Worm (Caenorhabditis elegans) whole organism, mixed stage, embryonic: ENCODE results near the gene cht-4.

Source experiments
- M03D4.4 ChIP-seq: sonication (generic microtip); optimal IDR thresholded peaks from 2 replicates; lab custom pipeline; 2017; ENCODE audit warnings: mild to moderate bottlenecking, missing genetic modification characterization, missing compliant biosample characterization
- bed-3 ChIP-seq: fragments of 200-800 bp; sonication (Bioruptor generic); optimal IDR thresholded peaks from 3 replicates; lab custom pipeline; 2018; ENCODE audit warnings: mild to moderate bottlenecking, missing genetic modification characterization, moderate library complexity, missing compliant biosample characterization
- blmp-1 ChIP-seq: fragments of 150-350 bp; optimal IDR thresholded peaks from 2 replicates; lab custom pipeline; 2014; ENCODE audit warnings: missing biosample characterization, missing genetic modification characterization
- ceh-39 ChIP-seq: fragments of 150-350 bp; optimal IDR thresholded peaks from 2 replicates; lab custom pipeline; 2014; ENCODE audit warnings: missing biosample characterization, missing genetic modification characterization
- ceh-43 ChIP-seq: fragments of 200-800 bp; sonication (Bioruptor generic); optimal IDR thresholded peaks from 2 replicates; lab custom pipeline; 2018; ENCODE audit warnings: mild to moderate bottlenecking, missing genetic modification characterization, moderate library complexity, missing compliant biosample characterization
- ceh-83 ChIP-seq: fragments of 200-800 bp; sonication (Bioruptor generic); optimal IDR thresholded peaks from 2 replicates; lab custom pipeline; 2018; ENCODE audit warnings: mild to moderate bottlenecking, missing genetic modification characterization, missing compliant biosample characterization
- ces-1 ChIP-seq: fragments of 150-350 bp; optimal IDR thresholded peaks from 2 replicates; lab custom pipeline; 2014; ENCODE audit warnings: missing biosample characterization, missing genetic modification reagents, missing genetic modification characterization
- cnd-1 ChIP-seq: fragments of 200-800 bp; sonication (Bioruptor generic); optimal IDR thresholded peaks from 2 replicates; lab custom pipeline; 2018; ENCODE audit warnings: mild to moderate bottlenecking, missing genetic modification characterization, missing compliant biosample characterization
- drap-1 ChIP-seq: fragments of 200-800 bp; sonication (Bioruptor generic); optimal IDR thresholded peaks from 3 replicates; lab custom pipeline; 2018; ENCODE audit warnings: mild to moderate bottlenecking, missing genetic modification characterization, missing compliant biosample characterization
- elt-1 ChIP-seq: sonication (generic microtip); optimal IDR thresholded peaks from 2 replicates; lab custom pipeline; 2017; ENCODE audit warnings: missing genetic modification characterization, mild to moderate bottlenecking, missing compliant biosample characterization, antibody characterized with exemption, moderate library complexity, borderline replicate concordance; ENCODE audit not compliant: insufficient read depth
- flh-1 ChIP-seq: fragments of 200-800 bp; sonication (Bioruptor generic); optimal IDR thresholded peaks from 2 replicates; lab custom pipeline; 2018; ENCODE audit warnings: mild to moderate bottlenecking, missing genetic modification characterization, moderate library complexity, missing compliant biosample characterization
- ham-2 ChIP-seq: fragments of 200-800 bp; sonication (Bioruptor generic); optimal IDR thresholded peaks from 2 replicates; lab custom pipeline; 2018; ENCODE audit warnings: mild to moderate bottlenecking, missing genetic modification characterization, missing compliant biosample characterization
- hlh-1 ChIP-seq: fragments of 150-350 bp; optimal IDR thresholded peaks from 2 replicates; lab custom pipeline; 2014; ENCODE audit warnings: missing biosample characterization, missing genetic modification reagents, missing genetic modification characterization
- lin-32 ChIP-seq: fragments of 200-800 bp; sonication (Bioruptor generic); optimal IDR thresholded peaks from 2 replicates; lab custom pipeline; 2018; ENCODE audit warnings: mild to moderate bottlenecking, missing genetic modification characterization, missing compliant biosample characterization
- lsy-2 ChIP-seq: fragments of 150-350 bp; optimal IDR thresholded peaks from 2 replicates; lab custom pipeline; 2014; ENCODE audit warnings: missing biosample characterization, missing genetic modification characterization
- mep-1 ChIP-seq: fragments of 150-350 bp; optimal IDR thresholded peaks from 2 replicates; lab custom pipeline; 2017; ENCODE audit warnings: missing biosample characterization, missing genetic modification reagents, missing genetic modification characterization, inconsistent platforms
- mls-2 ChIP-seq: sonication (generic microtip); optimal IDR thresholded peaks from 2 replicates; lab custom pipeline; 2016; ENCODE audit warnings: mild to moderate bottlenecking, missing genetic modification characterization, moderate library complexity, missing compliant biosample characterization
- nhr-2 ChIP-seq: fragments of 150-350 bp; optimal IDR thresholded peaks from 2 replicates; lab custom pipeline; 2014; ENCODE audit warnings: missing biosample characterization, missing genetic modification characterization
- nhr-237 ChIP-seq: fragments of 150-350 bp; optimal IDR thresholded peaks from 2 replicates; lab custom pipeline; 2014; ENCODE audit warnings: missing biosample characterization, missing genetic modification characterization
- nhr-28 ChIP-seq: fragments of 150-350 bp; optimal IDR thresholded peaks from 2 replicates; lab custom pipeline; 2014; ENCODE audit warnings: missing biosample characterization, missing genetic modification characterization
- nhr-76 ChIP-seq: sonication (generic microtip); optimal IDR thresholded peaks from 2 replicates; lab custom pipeline; 2017; ENCODE audit warnings: missing biosample characterization, missing genetic modification characterization
- snpc-4 ChIP-seq: fragments of 150-350 bp; optimal IDR thresholded peaks from 2 replicates; lab custom pipeline; 2014; ENCODE audit warnings: missing biosample characterization, missing genetic modification characterization
- sptf-1 ChIP-seq: sonication (generic microtip); optimal IDR thresholded peaks from 2 replicates; lab custom pipeline; 2017; ENCODE audit warnings: mild to moderate bottlenecking, missing genetic modification characterization, moderate library complexity, missing compliant biosample characterization
- tbx-8 ChIP-seq: fragments of 200-800 bp; sonication (Bioruptor generic); optimal IDR thresholded peaks from 2 replicates; lab custom pipeline; 2018; ENCODE audit warnings: mild to moderate bottlenecking, missing genetic modification characterization, moderate library complexity, missing compliant biosample characterization
- unc-120 ChIP-seq: sonication (generic microtip); optimal IDR thresholded peaks from 2 replicates; lab custom pipeline; 2017; ENCODE audit warnings: missing genetic modification characterization, missing compliant biosample characterization; ENCODE audit not compliant: poor library complexity, severe bottlenecking
- unc-39 ChIP-seq: fragments of 150-350 bp; optimal IDR thresholded peaks from 2 replicates; lab custom pipeline; 2014; ENCODE audit warnings: missing biosample characterization, missing genetic modification characterization
- unc-62 ChIP-seq: fragments of 150-350 bp; optimal IDR thresholded peaks from 2 replicates; lab custom pipeline; 2014; ENCODE audit warnings: missing biosample characterization, missing genetic modification reagents, missing genetic modification characterization
- zip-8 ChIP-seq: fragments of 150-350 bp; optimal IDR thresholded peaks from 2 replicates; lab custom pipeline; 2014; ENCODE audit warnings: missing biosample characterization, missing genetic modification characterization
- ztf-11 ChIP-seq: fragments of 150-350 bp; optimal IDR thresholded peaks from 2 replicates; lab custom pipeline; 2014; ENCODE audit warnings: missing biosample characterization, missing genetic modification characterization

The cht-4 gene

DNA sequence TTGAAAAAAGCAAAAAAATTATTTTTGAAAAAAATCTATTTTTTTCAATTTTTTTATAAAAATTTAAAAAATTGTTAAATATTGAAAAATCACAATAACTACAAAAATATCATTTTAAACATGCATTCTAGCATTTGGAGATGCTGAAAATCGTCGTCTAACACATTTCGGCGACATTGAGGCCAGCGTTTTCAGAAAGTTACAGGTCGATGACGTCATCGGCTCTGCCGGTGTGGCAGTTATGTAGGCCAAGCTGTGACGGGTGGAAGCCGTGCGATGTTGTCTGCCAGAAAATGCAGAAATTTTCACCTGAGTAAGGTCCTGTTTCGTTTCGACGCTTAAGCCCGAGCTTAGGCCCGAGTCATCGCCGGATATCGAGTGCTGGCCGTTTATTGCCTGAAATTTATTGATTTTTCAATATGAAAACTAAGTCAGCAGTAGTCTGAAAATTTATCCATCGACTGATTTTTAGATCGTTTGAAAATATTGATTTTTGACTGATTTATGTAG lies 8.6 kb upstream of the cht-4 start, which contains the start of gene Y22D7AR.3:
Y22D7AR.3 (minus strand) TSS at position 51 of the 510 bp plus-strand sequence.
- TF ChIP-seq snpc-4 (tag; lab: Kevin White, UChicago) = no peak
- TF ChIP-seq zip-8 (tag; lab: Kevin White, UChicago) = peak; percentile 40
- TF ChIP-seq, all 35 proteins: peak for 1

DNA sequence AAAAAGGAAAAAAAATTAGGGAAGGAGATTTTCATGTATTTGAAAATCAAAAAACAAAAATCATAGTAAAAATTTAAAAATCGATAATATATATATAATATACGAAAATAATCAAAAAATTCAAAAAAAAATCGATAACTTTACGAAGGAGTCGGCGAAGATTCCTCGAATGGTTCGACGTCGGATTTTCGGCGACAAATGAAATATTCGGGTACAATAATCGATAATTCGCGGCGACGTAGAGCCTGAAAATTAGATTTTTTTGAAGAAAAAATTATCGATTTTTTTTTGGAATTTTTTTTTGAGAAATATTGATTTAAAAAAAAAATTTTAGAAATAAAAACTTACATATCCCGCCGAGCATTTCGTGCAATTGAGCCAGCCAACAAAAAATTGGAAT lies 8.1 kb upstream of the cht-4 start:
- no peak for TF ChIP-seq drap-1 (GFP tag; lab: Kevin White, UChicago)
- TF ChIP-seq ham-2 (GFP tag; lab: Kevin White, UChicago) = no peak
- no peak for TF ChIP-seq zip-8 (tag; lab: Kevin White, UChicago)
- TF ChIP-seq snpc-4 (tag; lab: Kevin White, UChicago) = no peak
- no peak for TF ChIP-seq hlh-1
- no peak for TF ChIP-seq ceh-43 (GFP tag; lab: Kevin White, UChicago)
- TF ChIP-seq ceh-39 (tag; lab: Kevin White, UChicago) = no peak

- TF ChIP-seq mep-1 (no peak), tbx-8 (GFP tag; lab: Kevin White, UChicago) (no peak), ham-2 (GFP tag; lab: Kevin White, UChicago) (no peak), nhr-28 (tag; lab: Kevin White, UChicago) (no peak), unc-62 (GFP tag; lab: Kevin White, UChicago) (no peak), ceh-39 (tag; lab: Kevin White, UChicago) (no peak), snpc-4 (tag; lab: Kevin White, UChicago) (no peak), ces-1 (GFP tag; lab: Kevin White, UChicago) (no peak), ceh-43 (GFP tag; lab: Kevin White, UChicago) (no peak), unc-120 (tag; lab: Kevin White, UChicago) (no peak), ztf-11 (tag; lab: Kevin White, UChicago) (no peak)
Measured at ce11 chrIII:1664761-1665266, 7.5 kb upstream of the cht-4 start, which contains the start of gene Y22D7AL.16. Gene Y22D7AL.16, minus strand, starts transcription at chrIII:1665216.

ce11 chrIII:1663056-1663455 lies 5.8 kb upstream of the cht-4 start:
- TF ChIP-seq nhr-76 = no peak
- no peak for TF ChIP-seq mep-1
- TF ChIP-seq bed-3 (GFP tag; lab: Kevin White, UChicago) = no peak
- no peak for TF ChIP-seq tbx-8 (GFP tag; lab: Kevin White, UChicago)
- no peak for TF ChIP-seq ceh-43 (GFP tag; lab: Kevin White, UChicago)
- no peak for TF ChIP-seq mls-2 (tag; lab: Kevin White, UChicago)
- TF ChIP-seq M03D4.4 (tag; lab: Kevin White, UChicago) = no peak
- TF ChIP-seq unc-120 (tag; lab: Kevin White, UChicago) = no peak
- no peak for TF ChIP-seq lin-32 (GFP tag; lab: Kevin White, UChicago)

- no peak for TF ChIP-seq tbx-8 (GFP tag; lab: Kevin White, UChicago)
- TF ChIP-seq zip-8 (tag; lab: Kevin White, UChicago) = no peak
- no peak for TF ChIP-seq M03D4.4 (tag; lab: Kevin White, UChicago)
- TF ChIP-seq elt-1 = no peak
- no peak for TF ChIP-seq bed-3 (GFP tag; lab: Kevin White, UChicago)
- no peak for TF ChIP-seq mep-1
- no peak for TF ChIP-seq flh-1
- TF ChIP-seq unc-62 (GFP tag; lab: Kevin White, UChicago) = no peak
- TF ChIP-seq drap-1 (GFP tag; lab: Kevin White, UChicago) = no peak
- TF ChIP-seq nhr-2 (tag; lab: Kevin White, UChicago) = no peak
- no peak for TF ChIP-seq cnd-1
Measured at ce11 chrIII:1662405-1662804, 5.1 kb upstream of the cht-4 start.

DNA sequence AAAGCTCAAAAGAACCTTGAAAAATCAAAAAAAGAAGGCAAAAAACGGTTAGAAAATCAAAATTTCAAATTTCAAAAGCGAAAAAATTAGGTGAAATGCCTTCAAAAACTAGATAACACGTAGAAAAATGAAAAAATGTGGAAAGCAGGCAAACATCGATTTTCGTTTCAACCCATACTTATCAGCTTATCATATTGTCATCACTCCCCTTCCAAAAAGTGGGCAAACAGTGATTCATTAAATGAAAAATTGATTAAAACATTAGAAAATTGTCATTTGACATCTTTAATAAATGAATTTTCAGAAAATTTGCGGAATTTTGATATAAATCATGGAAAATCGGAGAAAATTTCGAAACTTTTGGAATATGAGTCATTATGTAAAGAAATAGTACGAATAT lies 3.8 kb upstream of the cht-4 start:
- TF ChIP-seq tbx-8 (GFP tag; lab: Kevin White, UChicago) (no peak), nhr-237 (tag; lab: Kevin White, UChicago) (no peak), elt-1 (no peak), lsy-2 (tag; lab: Kevin White, UChicago) (no peak), zip-8 (tag; lab: Kevin White, UChicago) (no peak), mep-1 (no peak)
- TF ChIP-seq, all 35 proteins: peak for 0

ce11 chrIII:1659763-1660162 lies 2.5 kb upstream of the cht-4 start, which contains the start of gene Y22D7AL.15:
Gene Y22D7AL.15, minus strand, starts transcription at chrIII:1659863.
- TF ChIP-seq sptf-1 (tag; lab: Kevin White, UChicago) (no peak), mep-1 (no peak), ceh-83 (GFP tag; lab: Kevin White, UChicago) (no peak), snpc-4 (tag; lab: Kevin White, UChicago) (no peak), nhr-28 (tag; lab: Kevin White, UChicago) (no peak), cnd-1 (no peak), nhr-2 (tag; lab: Kevin White, UChicago) (no peak), ceh-39 (tag; lab: Kevin White, UChicago) (no peak), ham-2 (GFP tag; lab: Kevin White, UChicago) (no peak), zip-8 (tag; lab: Kevin White, UChicago) (no peak), mls-2 (tag; lab: Kevin White, UChicago) (no peak), ceh-43 (GFP tag; lab: Kevin White, UChicago) (no peak), tbx-8 (GFP tag; lab: Kevin White, UChicago) (no peak), ces-1 (GFP tag; lab: Kevin White, UChicago) (no peak), ztf-11 (tag; lab: Kevin White, UChicago) (no peak), nhr-76 (no peak), unc-39 (no peak), blmp-1 (no peak)
